Worm (Caenorhabditis elegans): ENCODE results near the gene ZC155.4.

Gene ZC155.4

ce11 chrIII:5227831-5228467 is 12.7 kb upstream of the ZC155.4 start, which contains the start of the genes C34E10.12, C34E10.10 and atp-2:
Gene C34E10.12 (minus strand): TSS chrIII:5227881.
Gene C34E10.10 (minus strand): TSS chrIII:5227884.
Gene atp-2 (plus strand): TSS chrIII:5228417.
- TF ChIP-seq scrt-1 (GFP tag; IDR thresholded peaks at IDR 0.05), result no peak
- peak; percentile 51; the same call in 1 of the 2 replicates for TF ChIP-seq pes-1 (GFP tag; IDR thresholded peaks at IDR 0.05)
- peak; percentile 14 for TF ChIP-seq hmg-4 (GFP tag; optimal IDR thresholded peaks at IDR 0.05)
- peak; percentile 75 for TF ChIP-seq F13C5.2 (tag; optimal IDR thresholded peaks at IDR 0.05)
- no peak for TF ChIP-seq ceh-13 (GFP tag; optimal IDR thresholded peaks at IDR 0.05)
- TF ChIP-seq ama-1 (optimal IDR thresholded peaks at IDR 0.05), result no peak
- no peak for TF ChIP-seq sea-1 (GFP tag; conservative IDR thresholded peaks at IDR 0.05)
- no peak for TF ChIP-seq tra-4 (tag; optimal IDR thresholded peaks at IDR 0.05)
- TF ChIP-seq tbx-37 (GFP tag; conservative IDR thresholded peaks at IDR 0.05), result no peak
- TF ChIP-seq ceh-36 (tag; optimal IDR thresholded peaks at IDR 0.05), result no peak
- TF ChIP-seq hmbx-1 (tag; optimal IDR thresholded peaks at IDR 0.05), result no peak
- TF ChIP-seq hnd-1 (tag; optimal IDR thresholded peaks at IDR 0.05), result no peak

ce11 chrIII:5225321-5225720 is 10.0 kb upstream of the ZC155.4 start, which contains the start of gene nex-1:
Gene nex-1 (plus strand): TSS chrIII:5225621.
- no peak for TF ChIP-seq sea-1 (GFP tag; conservative IDR thresholded peaks at IDR 0.05)
- TF ChIP-seq B0310.2 (tag; optimal IDR thresholded peaks at IDR 0.05), result no peak
- no peak for TF ChIP-seq F13C5.2 (tag; optimal IDR thresholded peaks at IDR 0.05)
- TF ChIP-seq hnd-1 (tag; optimal IDR thresholded peaks at IDR 0.05), result no peak
- TF ChIP-seq ceh-13 (GFP tag; optimal IDR thresholded peaks at IDR 0.05), result no peak
- no peak for TF ChIP-seq tra-4 (tag; optimal IDR thresholded peaks at IDR 0.05)
- no peak for TF ChIP-seq flt-1 (GFP tag; IDR thresholded peaks at IDR 0.05)
- no peak for TF ChIP-seq hmbx-1 (tag; optimal IDR thresholded peaks at IDR 0.05)
- TF ChIP-seq scrt-1 (GFP tag; IDR thresholded peaks at IDR 0.05), result no peak
- no peak for TF ChIP-seq tbx-37 (GFP tag; conservative IDR thresholded peaks at IDR 0.05)
- no peak for TF ChIP-seq tbx-11 (GFP tag; IDR thresholded peaks at IDR 0.05)
- TF ChIP-seq ama-1 (optimal IDR thresholded peaks at IDR 0.05), result no peak
- no peak for TF ChIP-seq ets-7 (tag; optimal IDR thresholded peaks at IDR 0.05)
- TF ChIP-seq ceh-36 (tag; optimal IDR thresholded peaks at IDR 0.05), result no peak
- no peak for TF ChIP-seq hmg-4 (GFP tag; optimal IDR thresholded peaks at IDR 0.05)
- no peak for TF ChIP-seq aly-1 (tag; optimal IDR thresholded peaks at IDR 0.05)

DNA sequence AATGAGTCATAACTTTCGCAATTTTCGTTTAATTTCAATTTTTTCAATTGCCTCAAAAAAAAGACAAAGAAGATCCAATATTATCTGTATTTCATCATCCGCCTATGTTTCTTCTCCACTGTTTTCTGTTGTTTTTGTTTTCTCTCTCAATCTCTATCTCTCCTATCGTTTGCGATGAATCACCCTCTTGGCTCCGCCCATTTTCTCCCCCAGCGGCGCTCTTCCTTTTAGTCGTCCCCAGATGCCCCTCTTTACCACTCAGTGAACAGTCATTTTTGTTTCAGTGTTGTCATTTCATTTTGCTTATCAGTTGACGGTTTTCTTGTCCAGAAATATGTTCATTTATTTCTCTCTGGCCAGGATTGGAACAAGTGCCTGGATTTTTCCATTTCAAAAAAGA is 9.6 kb upstream of the ZC155.4 start:
- no peak for TF ChIP-seq F13C5.2 (tag; optimal IDR thresholded peaks at IDR 0.05)
- TF ChIP-seq scrt-1 (GFP tag; IDR thresholded peaks at IDR 0.05), result no peak
- TF ChIP-seq pes-1 (GFP tag; IDR thresholded peaks at IDR 0.05), result no peak
- no peak for TF ChIP-seq ceh-13 (GFP tag; optimal IDR thresholded peaks at IDR 0.05)
- TF ChIP-seq hmbx-1 (tag; optimal IDR thresholded peaks at IDR 0.05), result no peak
- no peak for TF ChIP-seq hnd-1 (tag; optimal IDR thresholded peaks at IDR 0.05)
- no peak for TF ChIP-seq flt-1 (GFP tag; IDR thresholded peaks at IDR 0.05)
- TF ChIP-seq sea-1 (GFP tag; conservative IDR thresholded peaks at IDR 0.05), result no peak
- TF ChIP-seq tra-4 (tag; optimal IDR thresholded peaks at IDR 0.05), result no peak
- no peak for TF ChIP-seq B0310.2 (tag; optimal IDR thresholded peaks at IDR 0.05)
- TF ChIP-seq tbx-37 (GFP tag; conservative IDR thresholded peaks at IDR 0.05), result no peak
- no peak for TF ChIP-seq ama-1 (optimal IDR thresholded peaks at IDR 0.05)
- no peak for TF ChIP-seq tbx-11 (GFP tag; IDR thresholded peaks at IDR 0.05)
- no peak for TF ChIP-seq ets-7 (tag; optimal IDR thresholded peaks at IDR 0.05)
- TF ChIP-seq aly-1 (tag; optimal IDR thresholded peaks at IDR 0.05), result no peak

DNA sequence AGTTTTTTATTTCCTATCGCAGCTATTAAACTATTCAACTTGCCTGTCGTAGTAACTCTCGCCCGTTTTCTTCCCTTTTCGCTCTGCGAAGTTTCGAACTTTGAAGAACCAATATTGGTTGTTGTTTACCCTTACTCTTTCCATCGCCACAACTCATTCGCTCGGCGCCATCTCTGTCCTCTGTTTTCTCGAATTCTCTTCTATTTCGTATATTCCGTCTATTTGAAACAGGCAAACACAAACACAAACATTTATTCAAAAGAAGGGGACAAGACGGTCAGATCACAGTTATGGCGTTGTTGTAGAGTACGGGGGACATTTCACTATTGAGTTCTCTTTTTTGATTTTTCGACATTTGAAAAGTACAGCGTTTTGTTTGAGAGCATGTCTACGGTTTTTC is 7.5 kb upstream of the ZC155.4 start:
- TF ChIP-seq pes-1 (GFP tag; IDR thresholded peaks at IDR 0.05) (no peak), hmbx-1 (tag; optimal IDR thresholded peaks at IDR 0.05) (no peak), hmg-4 (GFP tag; optimal IDR thresholded peaks at IDR 0.05) (no peak)

DNA sequence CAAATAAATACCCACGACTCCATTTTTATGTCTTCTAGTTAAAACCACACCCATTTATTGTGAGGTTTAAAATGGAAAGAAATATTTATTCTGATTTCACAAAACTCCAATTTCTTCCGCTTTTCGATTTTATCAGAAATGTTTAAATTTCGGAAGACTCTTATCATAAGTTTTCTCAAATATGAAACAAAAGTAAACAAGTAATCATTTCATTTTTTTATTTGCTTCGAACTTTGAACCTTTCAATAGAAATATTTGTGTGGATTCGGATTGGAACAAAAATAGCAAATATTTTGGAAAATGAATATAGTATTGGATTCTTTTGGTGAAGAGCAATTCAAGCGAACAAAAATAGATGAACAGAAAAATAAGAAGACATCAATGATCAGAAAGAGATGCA is 6.5 kb upstream of the ZC155.4 start:
- TF ChIP-seq ama-1 (optimal IDR thresholded peaks at IDR 0.05), result no peak
- no peak for TF ChIP-seq ceh-36 (tag; optimal IDR thresholded peaks at IDR 0.05)
- no peak for TF ChIP-seq pes-1 (GFP tag; IDR thresholded peaks at IDR 0.05)
- no peak for TF ChIP-seq B0310.2 (tag; optimal IDR thresholded peaks at IDR 0.05)
- no peak for TF ChIP-seq aly-1 (tag; optimal IDR thresholded peaks at IDR 0.05)
- no peak for TF ChIP-seq hmbx-1 (tag; optimal IDR thresholded peaks at IDR 0.05)
- no peak for TF ChIP-seq flt-1 (GFP tag; IDR thresholded peaks at IDR 0.05)
- TF ChIP-seq tbx-11 (GFP tag; IDR thresholded peaks at IDR 0.05), result no peak
- no peak for TF ChIP-seq scrt-1 (GFP tag; IDR thresholded peaks at IDR 0.05)
- TF ChIP-seq hmg-4 (GFP tag; optimal IDR thresholded peaks at IDR 0.05), result no peak
- no peak for TF ChIP-seq sea-1 (GFP tag; conservative IDR thresholded peaks at IDR 0.05)
- TF ChIP-seq ets-7 (tag; optimal IDR thresholded peaks at IDR 0.05), result no peak
- TF ChIP-seq tra-4 (tag; optimal IDR thresholded peaks at IDR 0.05), result no peak
- TF ChIP-seq tbx-37 (GFP tag; conservative IDR thresholded peaks at IDR 0.05), result no peak
- no peak for TF ChIP-seq ceh-13 (GFP tag; optimal IDR thresholded peaks at IDR 0.05)
- TF ChIP-seq F13C5.2 (tag; optimal IDR thresholded peaks at IDR 0.05), result no peak
- TF ChIP-seq hnd-1 (tag; optimal IDR thresholded peaks at IDR 0.05), result no peak

ce11 chrIII:5218687-5219086 is 3.4 kb upstream of the ZC155.4 start, which contains the start of gene ZC155.2:
Gene ZC155.2 (plus strand): TSS chrIII:5218987.
- TF ChIP-seq tbx-11 (GFP tag; IDR thresholded peaks at IDR 0.05), result no peak
- no peak for TF ChIP-seq hmg-4 (GFP tag; optimal IDR thresholded peaks at IDR 0.05)
- TF ChIP-seq pes-1 (GFP tag; IDR thresholded peaks at IDR 0.05), result no peak
- TF ChIP-seq ceh-36 (tag; optimal IDR thresholded peaks at IDR 0.05), result no peak
- no peak for TF ChIP-seq hmbx-1 (tag; optimal IDR thresholded peaks at IDR 0.05)
- TF ChIP-seq tbx-37 (GFP tag; conservative IDR thresholded peaks at IDR 0.05), result no peak
- no peak for TF ChIP-seq aly-1 (tag; optimal IDR thresholded peaks at IDR 0.05)
- no peak for TF ChIP-seq ets-7 (tag; optimal IDR thresholded peaks at IDR 0.05)
- TF ChIP-seq ama-1 (optimal IDR thresholded peaks at IDR 0.05), result no peak
- no peak for TF ChIP-seq B0310.2 (tag; optimal IDR thresholded peaks at IDR 0.05)
- TF ChIP-seq hnd-1 (tag; optimal IDR thresholded peaks at IDR 0.05), result no peak

ce11 chrIII:5217511-5217910 is 2.2 kb upstream of the ZC155.4 start, which contains the start of gene cutl-19:
Gene cutl-19 (minus strand): TSS chrIII:5217611.
- TF ChIP-seq hnd-1 (tag; optimal IDR thresholded peaks at IDR 0.05), result no peak
- TF ChIP-seq pes-1 (GFP tag; IDR thresholded peaks at IDR 0.05), result no peak
- TF ChIP-seq aly-1 (tag; optimal IDR thresholded peaks at IDR 0.05), result no peak
- no peak for TF ChIP-seq F13C5.2 (tag; optimal IDR thresholded peaks at IDR 0.05)
- TF ChIP-seq flt-1 (GFP tag; IDR thresholded peaks at IDR 0.05), result no peak
- no peak for TF ChIP-seq hmg-4 (GFP tag; optimal IDR thresholded peaks at IDR 0.05)
- no peak for TF ChIP-seq sea-1 (GFP tag; conservative IDR thresholded peaks at IDR 0.05)
- TF ChIP-seq ets-7 (tag; optimal IDR thresholded peaks at IDR 0.05), result no peak
- no peak for TF ChIP-seq ceh-36 (tag; optimal IDR thresholded peaks at IDR 0.05)
